Fruit fly (Drosophila melanogaster): ENCODE data around the gene csw.

DNA sequence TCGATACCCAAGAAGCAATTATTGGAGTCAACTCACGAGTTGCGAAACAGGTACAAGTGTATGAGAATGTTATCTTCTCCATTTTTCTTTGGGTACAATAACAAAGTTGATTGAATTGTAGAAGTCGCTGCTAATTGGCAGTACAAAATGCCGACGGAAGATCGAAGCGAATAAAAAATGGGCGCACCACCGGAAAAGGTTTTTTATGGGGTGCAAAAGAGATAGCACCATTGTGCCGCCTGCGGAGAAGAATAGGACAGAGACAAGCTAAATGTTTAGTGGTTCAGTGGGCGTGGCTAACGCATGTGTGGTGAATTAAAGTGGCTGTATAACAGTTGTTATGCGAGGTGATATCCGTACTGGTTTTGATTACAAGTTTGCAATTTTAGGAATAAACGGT lies 46.5 kb downstream of the csw start:
- no peak for TF ChIP-seq CG8478 (optimal IDR thresholded peaks at IDR 0.05)
- TF ChIP-seq CTCF (optimal IDR thresholded peaks at IDR 0.05) = no peak

All from S2 (cell line).